Comparison of ENCODE assay signal across 1 fruit fly cellular context in genomic region chr3L:13263801-13264200, dm6.
TF ChIP-seq lines count a peak whose summit lies in the region.

No protein-coding gene starts in this region.

TF ChIP-seq in whole organism, prepupa, 60 proteins besides CTCF, POLR2A, EP300 and RAD21 (continued from another document):
- TF ChIP-seq CG3032 (tag; optimal IDR thresholded peaks at IDR 0.05; lab: Kevin White, UChicago) = peak; percentile 49
- TF ChIP-seq CG8319 (GFP tag; optimal IDR thresholded peaks at IDR 0.05; lab: Kevin White, UChicago) = no peak
- TF ChIP-seq Smox (GFP tag; optimal IDR thresholded peaks at IDR 0.05; lab: Kevin White, UChicago) = peak; percentile 50
- TF ChIP-seq Eip93F (GFP tag; optimal IDR thresholded peaks at IDR 0.05; lab: Kevin White, UChicago) = no peak
- peak; percentile 45 for TF ChIP-seq Hr39 (GFP tag; optimal IDR thresholded peaks at IDR 0.05; lab: Kevin White, UChicago)
- peak; percentile 88 for TF ChIP-seq Eip78C (GFP tag; lab: Kevin White, UChicago)
- TF ChIP-seq Eip75B (GFP tag; optimal IDR thresholded peaks at IDR 0.05; lab: Kevin White, UChicago) = peak; percentile 57
- TF ChIP-seq dsx (GFP tag; optimal IDR thresholded peaks at IDR 0.05; lab: Kevin White, UChicago; ENCODE audit: poor library complexity, severe bottlenecking) = peak; percentile 40
- peak; percentile 67 for TF ChIP-seq esn (GFP tag; optimal IDR thresholded peaks at IDR 0.05; lab: Kevin White, UChicago)
- peak; percentile 36 for TF ChIP-seq CG8632 (GFP tag; optimal IDR thresholded peaks at IDR 0.05; lab: Kevin White, UChicago)
- peak; percentile 31 for TF ChIP-seq fd59A (GFP tag; optimal IDR thresholded peaks at IDR 0.05; lab: Kevin White, UChicago)
- TF ChIP-seq Sox14 (GFP tag; optimal IDR thresholded peaks at IDR 0.05; lab: Kevin White, UChicago) = peak; percentile 61
- no peak for TF ChIP-seq CG11762 (GFP tag; optimal IDR thresholded peaks at IDR 0.05; lab: Kevin White, UChicago; ENCODE audit: insufficient read depth)
- peak; percentile 56 for TF ChIP-seq CG10669 (GFP tag; optimal IDR thresholded peaks at IDR 0.05; lab: Kevin White, UChicago)
- TF ChIP-seq salr (GFP tag; optimal IDR thresholded peaks at IDR 0.05; lab: Kevin White, UChicago) = peak in 1 of 2 experiments; percentile 64
- peak; percentile 52 for TF ChIP-seq acj6 (GFP tag; optimal IDR thresholded peaks at IDR 0.05; lab: Kevin White, UChicago)
- TF ChIP-seq CG7368 (GFP tag; optimal IDR thresholded peaks at IDR 0.05; lab: Kevin White, UChicago) = peak; percentile 16
- TF ChIP-seq CG32006 (GFP tag; optimal IDR thresholded peaks at IDR 0.05; lab: Kevin White, UChicago) = peak; percentile 53
- TF ChIP-seq CG6854 (GFP tag; optimal IDR thresholded peaks at IDR 0.05; lab: Kevin White, UChicago) = no peak
- TF ChIP-seq achi (GFP tag; optimal IDR thresholded peaks at IDR 0.05; lab: Kevin White, UChicago) = peak; percentile 61
- TF ChIP-seq Sox102F (GFP tag; optimal IDR thresholded peaks at IDR 0.05; lab: Kevin White, UChicago) = peak; percentile 2
- peak; percentile 57 for TF ChIP-seq Met (GFP tag; optimal IDR thresholded peaks at IDR 0.05; lab: Kevin White, UChicago)
- TF ChIP-seq cyc (GFP tag; optimal IDR thresholded peaks at IDR 0.05; lab: Kevin White, UChicago) = peak; percentile 59
- peak; percentile 57 for TF ChIP-seq CG6792 (GFP tag; optimal IDR thresholded peaks at IDR 0.05; lab: Kevin White, UChicago)
- TF ChIP-seq ss (GFP tag; optimal IDR thresholded peaks at IDR 0.05; lab: Kevin White, UChicago) = peak; percentile 53 to 59
- TF ChIP-seq Hr4 (GFP tag; optimal IDR thresholded peaks at IDR 0.05; lab: Kevin White, UChicago) = peak; percentile 36
- TF ChIP-seq CG31627 (GFP tag; optimal IDR thresholded peaks at IDR 0.05; lab: Kevin White, UChicago) = peak; percentile 58
- peak; percentile 26 for TF ChIP-seq CG9139 (GFP tag; optimal IDR thresholded peaks at IDR 0.05; lab: Kevin White, UChicago)
- TF ChIP-seq CG3919 (GFP tag; optimal IDR thresholded peaks at IDR 0.05; lab: Kevin White, UChicago) = peak; percentile 71
- TF ChIP-seq fkh (GFP tag; optimal IDR thresholded peaks at IDR 0.05; lab: Kevin White, UChicago) = no peak
- peak; percentile 40 for TF ChIP-seq CG34406 (GFP tag; optimal IDR thresholded peaks at IDR 0.05; lab: Kevin White, UChicago)
- TF ChIP-seq Hr38 (GFP tag; optimal IDR thresholded peaks at IDR 0.05; lab: Kevin White, UChicago) = no peak
- peak; percentile 60 for TF ChIP-seq svp (GFP tag; lab: Kevin White, UChicago)
- TF ChIP-seq OdsH (GFP tag; optimal IDR thresholded peaks at IDR 0.05; lab: Kevin White, UChicago) = peak; percentile 54
- TF ChIP-seq Sox15 (GFP tag; optimal IDR thresholded peaks at IDR 0.05; lab: Kevin White, UChicago) = peak; percentile 47
- no peak for TF ChIP-seq Blimp-1 (GFP tag; optimal IDR thresholded peaks at IDR 0.05; lab: Kevin White, UChicago)
